Fruit fly (Drosophila melanogaster): Measurements from ENCODE around the gene PK1-R.
A peak's percentile ranks its signal among the peaks of the same experiment; 100 is the strongest.

The PK1-R gene

DNA sequence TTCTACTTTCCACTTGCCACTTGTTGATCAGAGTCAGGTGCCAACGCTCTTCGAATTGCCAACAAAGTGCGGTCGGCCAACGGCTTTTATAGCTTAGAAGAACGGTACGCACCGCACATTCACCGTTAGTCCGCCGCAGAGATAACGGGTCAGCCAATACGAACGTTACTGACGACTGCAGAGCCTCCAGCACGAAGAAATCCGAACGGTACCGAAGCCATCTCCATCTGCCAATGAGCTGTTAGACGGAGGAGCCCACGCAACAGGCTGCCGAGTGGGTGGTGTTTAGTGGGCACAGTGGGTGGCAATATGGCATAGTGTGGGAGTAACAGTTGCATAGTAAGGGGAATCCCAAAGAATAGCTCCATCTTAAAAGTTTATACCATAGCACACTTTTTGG, 6.1 kb downstream of the PK1-R start, which contains the start of gene CCHa1:
Gene CCHa1, minus strand, starts transcription at position 44 of the 400 bp plus-strand sequence.
- TF ChIP-seq fkh (GFP tag; optimal IDR thresholded peaks at IDR 0.05) (no peak), dac (GFP tag; optimal IDR thresholded peaks at IDR 0.05) (no peak), Gug (GFP tag; IDR thresholded peaks at IDR 0.05) (no peak), Smox (GFP tag; optimal IDR thresholded peaks at IDR 0.05) (no peak), achi (GFP tag; optimal IDR thresholded peaks at IDR 0.05) (no peak), CG6792 (GFP tag; optimal IDR thresholded peaks at IDR 0.05) (no peak), cyc (GFP tag; optimal IDR thresholded peaks at IDR 0.05) (no peak), CG34406 (GFP tag; optimal IDR thresholded peaks at IDR 0.05) (no peak), Hr38 (GFP tag; optimal IDR thresholded peaks at IDR 0.05) (no peak), Lpt (GFP tag; optimal IDR thresholded peaks at IDR 0.05) (no peak), svp (GFP tag) (no peak), CG3032 (tag; optimal IDR thresholded peaks at IDR 0.05) (no peak), CG16779 (tag; optimal IDR thresholded peaks at IDR 0.05) (no peak), net (GFP tag; optimal IDR thresholded peaks at IDR 0.05) (no peak), vri (GFP tag; optimal IDR thresholded peaks at IDR 0.05) (no peak), pdm3 (GFP tag; optimal IDR thresholded peaks at IDR 0.05) (no peak), salr (GFP tag; optimal IDR thresholded peaks at IDR 0.05) (no peak), CG7368 (GFP tag; optimal IDR thresholded peaks at IDR 0.05) (no peak), CG15336 (GFP tag; IDR thresholded peaks at IDR 0.05) (no peak)

DNA sequence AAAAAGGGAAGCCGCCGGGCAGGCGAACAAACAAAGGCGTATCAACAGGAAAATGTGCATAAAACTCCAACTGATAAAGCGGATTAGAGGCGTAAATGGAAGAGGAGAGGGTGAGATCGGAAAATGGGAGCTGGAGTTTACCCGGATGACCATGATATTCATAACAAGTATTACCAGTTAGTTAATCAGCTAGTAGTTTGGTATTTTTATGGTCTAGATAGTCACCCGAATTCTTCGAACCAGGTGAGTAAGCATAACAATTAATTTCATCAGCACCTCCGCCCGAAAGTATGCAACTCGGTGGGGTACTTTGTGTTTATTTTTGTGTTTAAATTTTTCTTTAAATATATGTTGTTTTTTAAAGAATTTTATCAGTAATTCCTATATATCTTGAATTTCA, 7.0 kb downstream of the PK1-R start:
- TF ChIP-seq CG7368 (GFP tag; optimal IDR thresholded peaks at IDR 0.05) = no peak
- TF ChIP-seq net (GFP tag; optimal IDR thresholded peaks at IDR 0.05) = no peak
- TF ChIP-seq fd59A (GFP tag; optimal IDR thresholded peaks at IDR 0.05) = no peak
- TF ChIP-seq svp (GFP tag) = peak; percentile 25
- no peak for TF ChIP-seq fd85E (GFP tag; optimal IDR thresholded peaks at IDR 0.05)
- no peak for TF ChIP-seq salr (GFP tag; optimal IDR thresholded peaks at IDR 0.05)

DNA sequence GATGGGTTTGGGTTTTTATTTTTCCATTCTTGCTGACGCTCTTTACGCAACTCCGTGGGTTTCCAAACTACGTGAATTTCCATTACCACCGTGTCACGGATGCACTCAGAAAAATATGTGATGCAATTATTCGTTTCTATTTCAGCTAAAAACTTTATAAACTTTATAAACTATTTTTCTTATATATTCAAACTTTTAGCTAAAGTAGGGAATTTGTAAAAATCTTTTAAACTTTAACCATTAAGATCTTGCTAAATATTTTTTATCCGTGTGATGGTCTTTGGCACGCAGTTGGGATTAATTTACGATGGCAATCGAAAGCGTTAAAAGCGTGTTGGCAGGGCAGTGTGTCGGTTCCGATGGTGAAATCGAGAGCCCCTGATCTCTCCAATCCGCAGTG, 7.5 kb downstream of the PK1-R start:
- TF ChIP-seq Smox (GFP tag; optimal IDR thresholded peaks at IDR 0.05) (no peak), Eip78C (GFP tag) (peak; percentile 68), Hr4 (GFP tag; optimal IDR thresholded peaks at IDR 0.05) (peak; percentile 7), CG32006 (GFP tag; optimal IDR thresholded peaks at IDR 0.05) (peak; percentile 25), svp (GFP tag) (no peak)

dm6 chr3R:14088887-14089567, 13.9 kb downstream of the PK1-R start, which contains the start of gene Npc2b:
Gene Npc2b (plus strand): TSS chr3R:14089517.
- peak; percentile 6 for TF ChIP-seq CG11902 (GFP tag; optimal IDR thresholded peaks at IDR 0.05)
- TF ChIP-seq CG15336 (GFP tag; IDR thresholded peaks at IDR 0.05) = peak; percentile 73
- peak; percentile 59 for TF ChIP-seq Ets21C (GFP tag; optimal IDR thresholded peaks at IDR 0.05)
- no peak for TF ChIP-seq CG6854 (GFP tag; optimal IDR thresholded peaks at IDR 0.05)
- no peak for TF ChIP-seq CG6276 (GFP tag; optimal IDR thresholded peaks at IDR 0.05)
- TF ChIP-seq fd85E (GFP tag; optimal IDR thresholded peaks at IDR 0.05) = no peak
- peak; percentile 68 for TF ChIP-seq lz (GFP tag; optimal IDR thresholded peaks at IDR 0.05)
- no peak for TF ChIP-seq CG7368 (GFP tag; optimal IDR thresholded peaks at IDR 0.05)
- TF ChIP-seq vri (GFP tag; optimal IDR thresholded peaks at IDR 0.05) = no peak
- TF ChIP-seq Hr38 (GFP tag; optimal IDR thresholded peaks at IDR 0.05) = no peak
- TF ChIP-seq fd59A (GFP tag; optimal IDR thresholded peaks at IDR 0.05) = no peak
- peak; percentile 58 for TF ChIP-seq Hr4 (GFP tag; optimal IDR thresholded peaks at IDR 0.05)
- TF ChIP-seq CG1621 (tag; optimal IDR thresholded peaks at IDR 0.05) = peak; percentile 22
- TF ChIP-seq cyc (GFP tag; optimal IDR thresholded peaks at IDR 0.05) = peak; percentile 63
- TF ChIP-seq CG11294 (GFP tag; IDR thresholded peaks at IDR 0.05) = no peak
- peak; percentile 24 for TF ChIP-seq Ets96B (tag; optimal IDR thresholded peaks at IDR 0.05)
- TF ChIP-seq dac (GFP tag; optimal IDR thresholded peaks at IDR 0.05) = peak; percentile 9
- peak; percentile 36 for TF ChIP-seq CG10631 (GFP tag; optimal IDR thresholded peaks at IDR 0.05)
- TF ChIP-seq Gug (GFP tag; IDR thresholded peaks at IDR 0.05) = no peak
- no peak for TF ChIP-seq CG11762 (GFP tag; optimal IDR thresholded peaks at IDR 0.05; ENCODE audit: insufficient read depth)
- TF ChIP-seq CG6792 (GFP tag; optimal IDR thresholded peaks at IDR 0.05) = peak; percentile 12
- peak; percentile 27 for TF ChIP-seq CG4318 (GFP tag; optimal IDR thresholded peaks at IDR 0.05)
- TF ChIP-seq Blimp-1 (GFP tag; optimal IDR thresholded peaks at IDR 0.05) = no peak
- peak; percentile 13 for TF ChIP-seq CG3032 (tag; optimal IDR thresholded peaks at IDR 0.05)
- peak; percentile 55 for TF ChIP-seq CG3919 (GFP tag; optimal IDR thresholded peaks at IDR 0.05)
- peak; percentile 60 for TF ChIP-seq Eip75B (GFP tag; optimal IDR thresholded peaks at IDR 0.05)
- no peak for TF ChIP-seq CG16779 (tag; optimal IDR thresholded peaks at IDR 0.05)
- TF ChIP-seq CG6163 (GFP tag; IDR thresholded peaks at IDR 0.05) = no peak
- no peak for TF ChIP-seq CG32006 (GFP tag; optimal IDR thresholded peaks at IDR 0.05)
- peak in 1 of 2 experiments; percentile 6 for TF ChIP-seq salr (GFP tag; optimal IDR thresholded peaks at IDR 0.05)
- TF ChIP-seq Lpt (GFP tag; optimal IDR thresholded peaks at IDR 0.05) = peak; percentile 25
- TF ChIP-seq fkh (GFP tag; optimal IDR thresholded peaks at IDR 0.05) = peak; percentile 31
- TF ChIP-seq Eip78C (GFP tag) = peak; percentile 91
- TF ChIP-seq CG34406 (GFP tag; optimal IDR thresholded peaks at IDR 0.05) = no peak
- TF ChIP-seq OdsH (GFP tag; optimal IDR thresholded peaks at IDR 0.05) = peak; percentile 30
- no peak for TF ChIP-seq Eip93F (GFP tag; optimal IDR thresholded peaks at IDR 0.05)
- TF ChIP-seq topi (GFP tag; optimal IDR thresholded peaks at IDR 0.05) = peak; percentile 30
